Worm (Caenorhabditis elegans): ENCODE results near the gene M03E7.2.

- no peak for TF ChIP-seq ztf-11 (tag; optimal IDR thresholded peaks at IDR 0.05)
- no peak for TF ChIP-seq Y75B8A.6 (GFP tag; IDR thresholded peaks at IDR 0.05)
- TF ChIP-seq nhr-6 (tag; optimal IDR thresholded peaks at IDR 0.05): no peak
- TF ChIP-seq cey-2 (tag; optimal IDR thresholded peaks at IDR 0.05; ENCODE audit: borderline replicate concordance, insufficient read depth): no peak
- no peak for TF ChIP-seq snpc-4 (tag; optimal IDR thresholded peaks at IDR 0.05)
- TF ChIP-seq spr-1 (tag; optimal IDR thresholded peaks at IDR 0.05): no peak
- TF ChIP-seq egl-27 (tag; optimal IDR thresholded peaks at IDR 0.05): no peak
Observed at ce11 chrV:5630792-5631191, 13.4 kb downstream of the M03E7.2 start, which contains the start of gene acy-4.

All from whole organism, L4 larva.